Worm (Caenorhabditis elegans) whole organism, L3 larva: ENCODE measurements around the gene C56E6.2.

Source experiments
- ZK546.5 ChIP-seq: sonication (generic microtip); optimal IDR thresholded peaks from 2 replicates; lab custom pipeline; 2017; ENCODE audit warnings: missing biosample characterization, missing genetic modification characterization
- ama-1 ChIP-seq: fragments of 150-350 bp; optimal IDR thresholded peaks from 2 replicates; lab custom pipeline; 2018
- lin-39 ChIP-seq: fragments of 150-350 bp; optimal IDR thresholded peaks from 2 replicates; lab custom pipeline; 2018; ENCODE audit warnings: missing biosample characterization, missing genetic modification reagents, missing genetic modification characterization
- sea-2 ChIP-seq: fragments of 150-350 bp; sonication (generic microtip); optimal IDR thresholded peaks from 4 replicates; lab custom pipeline; 2014; ENCODE audit warnings: missing biosample characterization, missing genetic modification reagents, missing genetic modification characterization
- unc-39 ChIP-seq: sonication (generic microtip); optimal IDR thresholded peaks from 4 replicates; lab custom pipeline; 2017; ENCODE audit warnings: missing biosample characterization, missing genetic modification characterization
- ztf-11 ChIP-seq: fragments of 150-350 bp; optimal IDR thresholded peaks from 2 replicates; lab custom pipeline; 2014; ENCODE audit warnings: missing biosample characterization, missing genetic modification characterization

- no peak for TF ChIP-seq ZK546.5
- TF ChIP-seq sea-2 (GFP tag; lab: Kevin White, UChicago) = no peak
- no peak for TF ChIP-seq unc-39 (tag; lab: Kevin White, UChicago)
- no peak for TF ChIP-seq ztf-11 (tag; lab: Kevin White, UChicago)
- TF ChIP-seq ama-1 (lab: Kevin White, UChicago) = no peak
- no peak for TF ChIP-seq lin-39 (tag; lab: Kevin White, UChicago)
Observed at ce11 chrII:6566628-6567180, 42.0 kb downstream of the C56E6.2 start, which contains the start of the genes F18C5.5 and F18C5.9.
